Worm (Caenorhabditis elegans): ENCODE measurements around the gene jmjd-2.
A peak's percentile ranks its signal among the peaks of the same experiment; 100 is the strongest.

Gene jmjd-2

DNA sequence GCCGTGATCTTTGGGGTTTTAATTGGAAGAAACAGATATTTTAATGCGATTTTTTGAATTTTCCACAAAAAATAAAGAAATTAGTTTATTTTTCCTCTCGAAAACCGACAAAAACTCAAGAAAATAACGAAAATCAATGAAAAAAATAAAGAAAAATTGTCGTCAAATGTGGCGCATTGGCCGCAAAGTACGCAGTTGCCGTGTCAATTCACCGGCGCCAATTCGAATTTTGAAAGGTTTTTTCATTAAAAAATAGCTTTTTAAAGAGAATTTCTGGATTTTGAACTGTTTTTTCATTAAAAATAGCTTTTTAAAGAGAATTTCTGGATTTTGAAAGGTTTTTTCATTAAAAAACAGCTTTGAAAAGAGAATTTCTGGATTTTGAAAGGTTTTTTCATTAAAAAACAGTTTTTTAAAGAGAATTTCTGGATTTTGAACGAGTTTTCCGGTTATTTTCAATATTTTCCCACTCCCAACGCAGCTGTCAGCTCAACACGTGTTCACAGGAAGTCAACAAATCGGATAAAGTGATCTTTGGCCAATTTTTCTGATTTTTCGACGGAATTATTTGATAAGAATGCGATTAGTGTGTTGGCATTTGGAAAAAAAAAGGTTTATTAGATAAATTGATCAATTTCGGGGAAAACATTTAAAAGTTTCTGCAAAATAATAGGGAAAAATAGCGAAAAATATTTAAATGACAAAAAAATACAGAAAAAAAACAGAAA, 8.9 kb downstream of the jmjd-2 start:
- TF ChIP-seq xnd-1 (tag; optimal IDR thresholded peaks at IDR 0.05) (peak; percentile 41), madf-8 (GFP tag; conservative IDR thresholded peaks at IDR 0.05) (peak; percentile 35), ztf-22 (GFP tag; optimal IDR thresholded peaks at IDR 0.05) (no peak), lin-54 (GFP tag; optimal IDR thresholded peaks at IDR 0.05) (peak; percentile 90), F33H1.4 (GFP tag; IDR thresholded peaks at IDR 0.05) (peak; percentile 57; the same call in 1 of the 2 replicates), fkh-3 (tag; optimal IDR thresholded peaks at IDR 0.05) (no peak), dpl-1 (GFP tag; optimal IDR thresholded peaks at IDR 0.05) (peak; percentile 23), madf-6 (GFP tag; IDR thresholded peaks at IDR 0.05) (peak; percentile 75), efl-1 (GFP tag; optimal IDR thresholded peaks at IDR 0.05) (peak; percentile 75), repo-1 (tag; optimal IDR thresholded peaks at IDR 0.05) (no peak), sdz-38 (tag; optimal IDR thresholded peaks at IDR 0.05) (no peak), lsl-1 (GFP tag; optimal IDR thresholded peaks at IDR 0.05) (peak; percentile 59), snpc-1.1 (tag; optimal IDR thresholded peaks at IDR 0.05; ENCODE audit: insufficient read depth) (peak; percentile 27), aptf-2 (GFP tag; conservative IDR thresholded peaks at IDR 0.05) (no peak), lin-35 (GFP tag; optimal IDR thresholded peaks at IDR 0.05) (peak in 1 of 3 experiments; percentile 15)

DNA sequence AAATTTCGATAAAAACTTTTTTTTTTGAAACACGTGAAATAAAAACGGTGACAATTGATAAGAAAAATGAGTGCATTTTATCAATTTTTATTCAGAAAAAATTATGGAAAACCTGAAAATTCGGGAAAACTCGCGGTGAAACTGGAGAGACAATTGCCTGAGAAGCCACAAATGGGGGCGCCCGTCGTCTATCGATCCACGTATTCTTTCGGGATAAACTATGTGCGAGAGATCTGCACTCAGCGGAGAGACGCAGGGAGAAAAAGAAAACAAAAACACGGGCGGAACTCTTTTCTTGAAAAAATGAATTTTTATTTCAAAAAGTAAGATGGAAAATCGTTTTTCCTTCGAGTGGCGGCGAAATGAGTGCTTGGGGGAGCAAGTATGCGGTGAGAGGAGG, 9.5 kb downstream of the jmjd-2 start, which contains the start of gene men-1:
Gene men-1 (minus strand): TSS at position 242 of the 400 bp plus-strand sequence.
- TF ChIP-seq snpc-1.3 (tag; optimal IDR thresholded peaks at IDR 0.05; ENCODE audit: insufficient read depth) (no peak), hmg-1.2 (GFP tag; IDR thresholded peaks at IDR 0.05) (peak; percentile 72; the same call in 1 of the 2 replicates)

DNA sequence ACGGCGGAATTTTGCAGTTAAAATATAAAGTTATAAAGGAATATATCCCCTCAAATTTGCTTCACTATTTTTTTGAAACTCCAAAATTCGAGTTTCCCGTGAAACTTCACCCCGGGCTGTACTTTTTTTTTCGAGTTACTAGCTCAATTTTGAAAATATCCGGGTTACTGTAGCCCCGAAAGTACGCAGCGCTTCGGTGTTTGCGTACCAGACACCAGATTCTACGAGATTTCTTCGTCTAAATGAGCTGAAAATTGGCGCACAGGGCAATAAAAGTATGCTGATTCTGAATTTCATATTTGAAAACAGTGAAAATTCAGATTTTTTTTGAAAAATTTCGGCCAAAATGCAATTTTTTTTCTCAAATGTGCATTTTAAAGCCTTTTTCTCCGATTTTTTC, 12.5 kb downstream of the jmjd-2 start:
- TF ChIP-seq snpc-1.3 (tag; optimal IDR thresholded peaks at IDR 0.05; ENCODE audit: insufficient read depth) = no peak
- no peak for TF ChIP-seq ekl-4 (GFP tag; IDR thresholded peaks at IDR 0.05)
- no peak for TF ChIP-seq die-1 (tag; optimal IDR thresholded peaks at IDR 0.05)
- no peak for TF ChIP-seq ZK185.1 (tag; optimal IDR thresholded peaks at IDR 0.05; ENCODE audit: poor library complexity, severe bottlenecking)
- no peak for TF ChIP-seq him-1 (tag; optimal IDR thresholded peaks at IDR 0.05)
- TF ChIP-seq F57A8.1 (GFP tag; optimal IDR thresholded peaks at IDR 0.05) = no peak
- no peak for TF ChIP-seq rpc-1 (optimal IDR thresholded peaks at IDR 0.05)
- TF ChIP-seq rpc-1 (tag; optimal IDR thresholded peaks at IDR 0.05) = no peak
- TF ChIP-seq attf-5 (GFP tag; optimal IDR thresholded peaks at IDR 0.05) = no peak
- no peak for TF ChIP-seq hsf-1 (GFP tag; IDR thresholded peaks at IDR 0.05)
- no peak for TF ChIP-seq gei-17 (GFP tag; optimal IDR thresholded peaks at IDR 0.05)
- TF ChIP-seq snpc-4 (GFP tag; optimal IDR thresholded peaks at IDR 0.05) = no peak
- TF ChIP-seq snpc-4 (tag; optimal IDR thresholded peaks at IDR 0.05) = no peak

ce11 chrII:14230075-14230474, 13.3 kb downstream of the jmjd-2 start:
- TF ChIP-seq zfh-2 (GFP tag; conservative IDR thresholded peaks at IDR 0.05) (peak; percentile 75), lsy-27 (tag; optimal IDR thresholded peaks at IDR 0.05; ENCODE audit: borderline replicate concordance, insufficient read depth) (no peak)

- TF ChIP-seq Y53G8AR.9 (GFP tag; conservative IDR thresholded peaks at IDR 0.05) (0 out of 2 replicates have a peak, but pooled peaks have one; percentile 27), tbp1 (GFP tag; optimal IDR thresholded peaks at IDR 0.05) (no peak), hrde-1 (tag; optimal IDR thresholded peaks at IDR 0.05; ENCODE audit: borderline replicate concordance) (no peak), zfh-2 (GFP tag; conservative IDR thresholded peaks at IDR 0.05) (0 out of 2 replicates have a peak, but pooled peaks have one; percentile 26), B0019.2 (GFP tag; conservative IDR thresholded peaks at IDR 0.05) (no peak), F55B11.4 (tag; optimal IDR thresholded peaks at IDR 0.05; ENCODE audit: borderline replicate concordance, insufficient read depth) (no peak), Y79H2A.3 (GFP tag; conservative IDR thresholded peaks at IDR 0.05) (no peak), attf-6 (GFP tag; IDR thresholded peaks at IDR 0.05) (no peak), lin-35 (GFP tag; optimal IDR thresholded peaks at IDR 0.05) (no peak), rcor-1 (GFP tag; IDR thresholded peaks at IDR 0.05) (no peak), him-1 (tag; optimal IDR thresholded peaks at IDR 0.05) (no peak)
Observed at ce11 chrII:14226175-14226574, 17.2 kb downstream of the jmjd-2 start, which contains the start of gene Y48B6A.13. TSS of gene Y48B6A.13 (minus strand) at chrII:14226275.

Data from whole organism, young adult.